Worm (Caenorhabditis elegans) whole organism, L4 larva: ENCODE results near the gene vps-11.
A peak's percentile ranks its signal among the peaks of the same experiment; 100 is the strongest.

Experiments used
- F37D6.2 ChIP-seq: sonication (generic microtip); optimal IDR thresholded peaks from 2 replicates; lab custom pipeline; 2016; ENCODE audit warnings: mild to moderate bottlenecking, missing genetic modification characterization, missing compliant biosample characterization
- T20F7.1 ChIP-seq: fragments of 200-800 bp; sonication (Bioruptor generic); optimal IDR thresholded peaks from 2 replicates; lab custom pipeline; 2018; ENCODE audit warnings: mild to moderate bottlenecking, missing genetic modification characterization, missing compliant biosample characterization
- aha-1 ChIP-seq: fragments of 150-350 bp; peaks from one replicate; lab custom pipeline; 2014; ENCODE audit warnings: missing biosample characterization, missing genetic modification characterization
- attf-4 ChIP-seq: sonication (generic microtip); optimal IDR thresholded peaks from 3 replicates; lab custom pipeline; 2017; ENCODE audit warnings: missing biosample characterization, missing genetic modification characterization
- ceh-20 ChIP-seq: fragments of 200-800 bp; sonication (Bioruptor generic); IDR thresholded peaks from 2 replicates; pipeline ENCODE4 v1.3.6; 2022; ENCODE audit warnings: missing genetic modification reagents, missing genetic modification characterization, missing compliant biosample characterization
- ceh-28 ChIP-seq: fragments of 150-350 bp; optimal IDR thresholded peaks from 2 replicates; lab custom pipeline; 2014; ENCODE audit warnings: missing biosample characterization, missing genetic modification reagents, missing genetic modification characterization
- ceh-44 ChIP-seq: fragments of 200-800 bp; sonication (Bioruptor generic); IDR thresholded peaks from 2 replicates; pipeline ENCODE4 v1.3.6; 2022; ENCODE audit warnings: missing genetic modification reagents, missing genetic modification characterization, missing compliant biosample characterization
- ceh-82 ChIP-seq: sonication (generic microtip); optimal IDR thresholded peaks from 2 replicates; lab custom pipeline; 2017; ENCODE audit warnings: missing biosample characterization, missing genetic modification characterization
- cey-2 ChIP-seq: sonication (generic microtip); optimal IDR thresholded peaks from 3 replicates; lab custom pipeline; 2017; ENCODE audit warnings: missing genetic modification characterization, mild to moderate bottlenecking, missing compliant biosample characterization, antibody characterized with exemption, borderline replicate concordance; ENCODE audit not compliant: insufficient read depth
- daf-19 ChIP-seq: fragments of 200-800 bp; sonication (Bioruptor generic); conservative IDR thresholded peaks from 2 replicates; pipeline ENCODE4 v1.3.6; 2022; ENCODE audit warnings: missing genetic modification characterization, missing compliant biosample characterization
- dmd-6 ChIP-seq: fragments of 200-800 bp; sonication (Bioruptor generic); IDR thresholded peaks from 2 replicates; pipeline ENCODE4 v1.3.6; 2022; ENCODE audit warnings: missing genetic modification reagents, missing genetic modification characterization, missing compliant biosample characterization
- dmd-8 ChIP-seq: fragments of 200-800 bp; sonication (Bioruptor generic); IDR thresholded peaks from 2 replicates; pipeline ENCODE4 v1.3.6; 2022; ENCODE audit warnings: missing genetic modification characterization, missing compliant biosample characterization
- dpl-1 ChIP-seq: fragments of 150-350 bp; optimal IDR thresholded peaks from 2 replicates; lab custom pipeline; 2014; ENCODE audit warnings: missing biosample characterization, missing genetic modification reagents, missing genetic modification characterization
- dve-1 ChIP-seq: sonication (generic microtip); optimal IDR thresholded peaks from 2 replicates; lab custom pipeline; 2017; ENCODE audit warnings: antibody characterized with exemption, mild to moderate bottlenecking, missing genetic modification characterization, missing compliant biosample characterization; ENCODE audit not compliant: insufficient read depth
- fkh-10 ChIP-seq: fragments of 150-350 bp; optimal IDR thresholded peaks from 2 replicates; lab custom pipeline; 2014; ENCODE audit warnings: missing biosample characterization, missing genetic modification reagents, missing genetic modification characterization
- fos-1 ChIP-seq: fragments of 150-350 bp; optimal IDR thresholded peaks from 2 replicates; lab custom pipeline; 2014; ENCODE audit warnings: missing biosample characterization, missing genetic modification characterization
- gei-8 ChIP-seq: fragments of 200-800 bp; sonication (Bioruptor generic); optimal IDR thresholded peaks from 2 replicates; lab custom pipeline; 2018; ENCODE audit warnings: mild to moderate bottlenecking, missing genetic modification characterization, missing compliant biosample characterization
- hlh-11 ChIP-seq: fragments of 200-800 bp; sonication (Bioruptor generic); optimal IDR thresholded peaks from 2 replicates; lab custom pipeline; 2018; ENCODE audit warnings: mild to moderate bottlenecking, missing genetic modification characterization, missing compliant biosample characterization
- hlh-30 ChIP-seq: sonication (generic microtip); optimal IDR thresholded peaks from 2 replicates; lab custom pipeline; 2017; ENCODE audit warnings: antibody characterized with exemption, mild to moderate bottlenecking, missing genetic modification characterization, missing compliant biosample characterization; ENCODE audit not compliant: insufficient read depth
- hmg-1.1 ChIP-seq: fragments of 200-800 bp; sonication (Bioruptor generic); IDR thresholded peaks from 2 replicates; pipeline ENCODE4 v1.3.6; 2022; ENCODE audit warnings: missing genetic modification reagents, missing genetic modification characterization, missing compliant biosample characterization
- lim-7 ChIP-seq: fragments of 200-800 bp; sonication (Bioruptor generic); IDR thresholded peaks from 2 replicates; pipeline ENCODE4 v1.3.6; 2022; ENCODE audit warnings: missing genetic modification characterization, missing compliant biosample characterization
- lin-13 ChIP-seq: fragments of 150-350 bp; optimal IDR thresholded peaks from 2 replicates; lab custom pipeline; 2014; ENCODE audit warnings: missing biosample characterization, missing genetic modification reagents, missing genetic modification characterization
- lin-38 ChIP-seq: fragments of 200-800 bp; sonication (Bioruptor generic); IDR thresholded peaks from 2 replicates; pipeline ENCODE4 v1.3.6; 2022; ENCODE audit warnings: missing genetic modification reagents, missing genetic modification characterization, missing compliant biosample characterization
- lir-3 ChIP-seq: sonication (generic microtip); optimal IDR thresholded peaks from 2 replicates; lab custom pipeline; 2016; ENCODE audit warnings: mild to moderate bottlenecking, missing genetic modification characterization, missing compliant biosample characterization
- lsy-2 ChIP-seq, 2 experiments: fragments of 150-350 bp in 1 of 2; sonication (generic microtip) in 1 of 2; optimal IDR thresholded peaks; 2 replicates each; lab custom pipeline; 2014 to 2017; ENCODE audit warnings: missing biosample characterization in 2 of 2, missing genetic modification characterization in 2 of 2
- madf-5 ChIP-seq, 2 experiments: fragments of 200-800 bp; sonication (Bioruptor generic); IDR thresholded peaks; 2 replicates each; pipeline ENCODE4 v1.3.6; 2022; ENCODE audit warnings: missing compliant biosample characterization in 2 of 2, missing genetic modification characterization in 2 of 2
- madf-9 ChIP-seq: fragments of 200-800 bp; sonication (Bioruptor generic); conservative IDR thresholded peaks from 2 replicates; pipeline ENCODE4 v1.3.6; 2022; ENCODE audit warnings: missing genetic modification reagents, missing genetic modification characterization, missing compliant biosample characterization
- mdt-29 ChIP-seq: fragments of 200-800 bp; sonication (Bioruptor generic); IDR thresholded peaks from 2 replicates; pipeline ENCODE4 v1.3.6; 2022; ENCODE audit warnings: missing genetic modification reagents, missing genetic modification characterization, missing compliant biosample characterization
- mep-1 ChIP-seq: fragments of 150-350 bp; sonication (generic microtip); optimal IDR thresholded peaks from 3 replicates; lab custom pipeline; 2014; ENCODE audit warnings: missing biosample characterization, missing genetic modification characterization
- mes-2 ChIP-seq: sonication (generic microtip); optimal IDR thresholded peaks from 2 replicates; lab custom pipeline; 2016; ENCODE audit warnings: missing genotype, mild to moderate bottlenecking, missing genetic modification characterization, missing compliant biosample characterization; ENCODE audit not compliant: poor library complexity, severe bottlenecking
- mxl-2 ChIP-seq: fragments of 200-800 bp; sonication (Bioruptor generic); conservative IDR thresholded peaks from 2 replicates; pipeline ENCODE4 v1.3.6; 2022; ENCODE audit warnings: missing genetic modification reagents, missing genetic modification characterization, missing compliant biosample characterization
- nhr-10 ChIP-seq: fragments of 150-350 bp; optimal IDR thresholded peaks from 2 replicates; lab custom pipeline; 2014; ENCODE audit warnings: missing biosample characterization, missing genetic modification characterization
- nhr-11 ChIP-seq: fragments of 150-350 bp; optimal IDR thresholded peaks from 2 replicates; lab custom pipeline; 2014; ENCODE audit warnings: missing biosample characterization, missing genetic modification characterization
- nhr-111 ChIP-seq: fragments of 200-800 bp; sonication (Bioruptor generic); optimal IDR thresholded peaks from 2 replicates; lab custom pipeline; 2018; ENCODE audit warnings: mild to moderate bottlenecking, missing genetic modification characterization, missing compliant biosample characterization
- nhr-237 ChIP-seq: sonication (generic microtip); optimal IDR thresholded peaks from 2 replicates; lab custom pipeline; 2017; ENCODE audit warnings: missing biosample characterization, missing genetic modification characterization
- nhr-28 ChIP-seq: fragments of 150-350 bp; optimal IDR thresholded peaks from 2 replicates; lab custom pipeline; 2014; ENCODE audit warnings: missing biosample characterization, missing genetic modification characterization
- nhr-42 ChIP-seq: fragments of 200-800 bp; sonication (Bioruptor generic); IDR thresholded peaks from 2 replicates; pipeline ENCODE4 v1.3.6; 2022; ENCODE audit warnings: missing genetic modification characterization, missing compliant biosample characterization
- nhr-6 ChIP-seq: fragments of 150-350 bp; optimal IDR thresholded peaks from 2 replicates; lab custom pipeline; 2014; ENCODE audit warnings: missing biosample characterization, missing genetic modification characterization
- nhr-77 ChIP-seq: fragments of 150-350 bp; optimal IDR thresholded peaks from 2 replicates; lab custom pipeline; 2014; ENCODE audit warnings: missing biosample characterization, missing genetic modification characterization
- php-3 ChIP-seq: fragments of 200-800 bp; sonication (Bioruptor generic); IDR thresholded peaks from 2 replicates; pipeline ENCODE4 v1.3.6; 2022; ENCODE audit warnings: missing genetic modification reagents, missing genetic modification characterization, missing compliant biosample characterization
- snpc-4 ChIP-seq: fragments of 150-350 bp; optimal IDR thresholded peaks from 2 replicates; lab custom pipeline; 2014; ENCODE audit warnings: missing biosample characterization, missing genetic modification characterization
- spr-3 ChIP-seq: fragments of 200-800 bp; sonication (Bioruptor generic); optimal IDR thresholded peaks from 2 replicates; lab custom pipeline; 2018; ENCODE audit warnings: mild to moderate bottlenecking, missing genetic modification characterization, missing compliant biosample characterization
- tra-1 ChIP-seq: fragments of 200-800 bp; sonication (Bioruptor generic); IDR thresholded peaks from 2 replicates; pipeline ENCODE4 v1.3.6; 2022; ENCODE audit warnings: missing genetic modification reagents, missing genetic modification characterization, missing compliant biosample characterization
- unc-62 ChIP-seq, 3 experiments: fragments of 150-350 bp in 1 of 3; sonication (generic microtip); optimal IDR thresholded peaks in 2 of 3; peaks in 1 of 3; 1 replicate in 1 of 3; 2 replicates in 2 of 3; lab custom pipeline; 2014 to 2017; ENCODE audit warnings: missing biosample characterization in 3 of 3, missing genetic modification characterization in 3 of 3, missing genetic modification reagents in 3 of 3, missing genotype in 1 of 3
- zfp-2 ChIP-seq: sonication (generic microtip); optimal IDR thresholded peaks from 2 replicates; lab custom pipeline; 2016; ENCODE audit warnings: mild to moderate bottlenecking, missing genetic modification characterization, missing compliant biosample characterization
- zip-11 ChIP-seq: fragments of 200-800 bp; sonication (Bioruptor generic); IDR thresholded peaks from 2 replicates; pipeline ENCODE4 v1.3.6; 2022; ENCODE audit warnings: missing genetic modification characterization, missing compliant biosample characterization
- zip-2 ChIP-seq: fragments of 150-350 bp; optimal IDR thresholded peaks from 2 replicates; lab custom pipeline; 2014; ENCODE audit warnings: missing biosample characterization, missing genetic modification characterization
- ztf-11 ChIP-seq: fragments of 150-350 bp; optimal IDR thresholded peaks from 2 replicates; lab custom pipeline; 2014; ENCODE audit warnings: missing biosample characterization, missing genetic modification characterization

vps-11 gene

ce11 chrII:10804442-10804841 lies 11.1 kb upstream of the vps-11 start:
- TF ChIP-seq dve-1 (tag; lab: Kevin White, UChicago): no peak
- no peak for TF ChIP-seq php-3 (GFP tag; lab: Robert Waterston, UW)
- TF ChIP-seq gei-8 (GFP tag; lab: Kevin White, UChicago): no peak
- no peak for TF ChIP-seq ceh-28
- TF ChIP-seq cey-2: no peak
- no peak for TF ChIP-seq ztf-11 (tag; lab: Kevin White, UChicago)
- no peak for TF ChIP-seq spr-3 (GFP tag; lab: Kevin White, UChicago)
- TF ChIP-seq nhr-42: no peak
- no peak for TF ChIP-seq fkh-10
- TF ChIP-seq lin-13 (GFP tag; lab: Kevin White, UChicago): no peak
- no peak for TF ChIP-seq mxl-2 (GFP tag; lab: Robert Waterston, UW)
- TF ChIP-seq ceh-82 (tag; lab: Kevin White, UChicago): no peak
- no peak for TF ChIP-seq lir-3 (tag; lab: Kevin White, UChicago)

ce11 chrII:10800209-10800608 lies 6.9 kb upstream of the vps-11 start:
- no peak for TF ChIP-seq ceh-44 (GFP tag; lab: Robert Waterston, UW)
- TF ChIP-seq tra-1: no peak
- no peak for TF ChIP-seq ceh-28
- no peak for TF ChIP-seq nhr-10 (tag; lab: Kevin White, UChicago)
- TF ChIP-seq zip-11: no peak
- no peak for TF ChIP-seq snpc-4
- no peak for TF ChIP-seq attf-4
- no peak for TF ChIP-seq nhr-111 (GFP tag; lab: Kevin White, UChicago)
- no peak for TF ChIP-seq dmd-8 (GFP tag; lab: Robert Waterston, UW)
- no peak for TF ChIP-seq nhr-237 (tag; lab: Kevin White, UChicago)
- no peak for TF ChIP-seq fos-1 (tag; lab: Kevin White, UChicago)
- no peak for TF ChIP-seq daf-19
- TF ChIP-seq madf-5 (GFP tag; IDR thresholded peaks at IDR 0.05; lab: Robert Waterston, UW): no peak
- TF ChIP-seq hmg-1.1 (GFP tag; lab: Robert Waterston, UW): no peak
- TF ChIP-seq F37D6.2 (tag; lab: Kevin White, UChicago): no peak
- TF ChIP-seq aha-1 (tag; lab: Kevin White, UChicago): peak; percentile 81
- TF ChIP-seq lin-38 (GFP tag; lab: Robert Waterston, UW): no peak
- TF ChIP-seq zfp-2: no peak
- TF ChIP-seq lsy-2 (tag; optimal IDR thresholded peaks at IDR 0.05; lab: Kevin White, UChicago): peak in 1 of 2 experiments; percentile 1
- peak in 1 of 2 experiments; percentile 11 for TF ChIP-seq unc-62 (GFP tag; optimal IDR thresholded peaks at IDR 0.05 in 1 of 2; lab: Kevin White, UChicago)
- no peak for TF ChIP-seq unc-62 (tag; optimal IDR thresholded peaks at IDR 0.05; lab: Kevin White, UChicago)

- no peak for TF ChIP-seq madf-5 (GFP tag; IDR thresholded peaks at IDR 0.05; lab: Robert Waterston, UW)
- TF ChIP-seq nhr-6 (tag; lab: Kevin White, UChicago): peak; percentile 32
- peak in 1 of 2 experiments; percentile 86 for TF ChIP-seq lsy-2 (tag; optimal IDR thresholded peaks at IDR 0.05; lab: Kevin White, UChicago)
- TF ChIP-seq dmd-6 (GFP tag; lab: Robert Waterston, UW): peak; percentile 35; the same call in 1 of the 2 replicates
- TF ChIP-seq lim-7 (GFP tag; lab: Robert Waterston, UW): no peak
- peak; percentile 35 for TF ChIP-seq nhr-77 (tag; lab: Kevin White, UChicago)
- peak; percentile 93 for TF ChIP-seq aha-1 (tag; lab: Kevin White, UChicago)
- TF ChIP-seq mes-2 (tag; lab: Kevin White, UChicago): peak; percentile 83
- TF ChIP-seq zip-2 (tag; lab: Kevin White, UChicago): no peak
- TF ChIP-seq mep-1 (tag; lab: Kevin White, UChicago): peak; percentile 57
- TF ChIP-seq ceh-28: no peak
- TF ChIP-seq madf-9 (GFP tag; lab: Robert Waterston, UW): no peak
- TF ChIP-seq nhr-28 (tag; lab: Kevin White, UChicago): no peak
- TF ChIP-seq lir-3 (tag; lab: Kevin White, UChicago): no peak
- TF ChIP-seq dpl-1 (GFP tag; lab: Kevin White, UChicago): peak; percentile 99
- no peak for TF ChIP-seq mdt-29 (GFP tag; lab: Robert Waterston, UW)
- TF ChIP-seq T20F7.1 (GFP tag; lab: Kevin White, UChicago): peak; percentile 63
- no peak for TF ChIP-seq ceh-20 (GFP tag; lab: Robert Waterston, UW)
- TF ChIP-seq hmg-1.1 (GFP tag; lab: Robert Waterston, UW): peak; percentile 54; the same call in 1 of the 2 replicates
- peak; percentile 68 for TF ChIP-seq dve-1 (tag; lab: Kevin White, UChicago)
- peak; percentile 14 for TF ChIP-seq nhr-11 (tag; lab: Kevin White, UChicago)
- TF ChIP-seq lin-38 (GFP tag; lab: Robert Waterston, UW): peak; percentile 74
- TF ChIP-seq dmd-8 (GFP tag; lab: Robert Waterston, UW): no peak
- peak; percentile 30 for TF ChIP-seq hlh-11 (tag; lab: Kevin White, UChicago)
- peak; percentile 27 for TF ChIP-seq hlh-30 (tag; lab: Kevin White, UChicago)
These were observed 5.2 kb upstream of the vps-11 start, which contains the start of gene npp-19 for ce11 chrII:10798429-10798893. Gene npp-19 (minus strand): TSS chrII:10798479.
